Worm (Caenorhabditis elegans): Measurements from ENCODE around the gene ntr-2.

DNA sequence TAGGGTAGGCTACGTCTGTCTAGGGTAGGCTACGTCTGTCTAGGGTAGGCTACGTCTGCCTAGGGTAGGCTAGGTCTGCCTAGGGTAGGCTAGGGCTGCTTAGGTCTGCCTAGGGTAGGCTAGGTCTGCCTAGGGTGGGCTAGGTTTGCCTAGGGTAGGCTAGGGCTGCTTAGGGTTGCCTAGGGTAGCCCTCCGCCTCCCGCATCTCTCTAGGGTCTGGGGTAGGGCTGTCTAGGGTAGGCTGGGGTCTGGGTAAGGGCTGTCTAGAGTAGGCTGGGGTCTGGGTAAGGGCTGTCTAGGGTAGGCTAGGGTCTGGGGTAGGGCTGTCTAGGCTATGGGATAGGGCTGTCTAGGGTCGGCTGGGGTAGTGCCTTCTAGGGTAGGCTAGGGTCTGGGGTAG, 51.1 kb downstream of the ntr-2 start:
- TF ChIP-seq W03F9.2 (tag; optimal IDR thresholded peaks at IDR 0.05): no peak
- no peak for TF ChIP-seq dao-5 (tag; optimal IDR thresholded peaks at IDR 0.05)
- no peak for TF ChIP-seq him-1 (tag; optimal IDR thresholded peaks at IDR 0.05)

All from whole organism, L4/young adult.